Fruit fly (Drosophila melanogaster) whole organism, embryonic: Measurements from ENCODE around the gene Sec13.

Experiments used
- Abd-B ChIP-seq: fragments of 200-800 bp; sonication (Bioruptor generic); optimal IDR thresholded peaks from 2 replicates; lab custom pipeline; 2018; ENCODE audit warnings: missing biosample characterization, mild to moderate bottlenecking, missing genetic modification characterization, moderate library complexity
- Aef1 ChIP-seq: fragments of 200-800 bp; sonication (Bioruptor generic); IDR thresholded peaks from 3 replicates; pipeline ENCODE4 v1.3.6; 2022; ENCODE audit warnings: missing biosample characterization, missing genetic modification characterization
- Blimp-1 ChIP-seq: fragments of 200-800 bp; sonication (Bioruptor generic); optimal IDR thresholded peaks from 3 replicates; lab custom pipeline; 2018; ENCODE audit warnings: missing biosample characterization, missing genetic modification characterization, mild to moderate bottlenecking, moderate library complexity, missing genetic modification reagents
- CG10267 ChIP-seq: fragments of 200-800 bp; sonication (Bioruptor generic); optimal IDR thresholded peaks from 2 replicates; lab custom pipeline; 2018; ENCODE audit warnings: missing biosample characterization, mild to moderate bottlenecking, missing genetic modification characterization, moderate library complexity
- CG10366 ChIP-seq: fragments of 200-800 bp; sonication (Bioruptor generic); IDR thresholded peaks from 2 replicates; pipeline ENCODE4 v1.3.6; 2022; ENCODE audit warnings: missing biosample characterization, missing genetic modification characterization
- CG11456 ChIP-seq: fragments of 200-800 bp; sonication (Bioruptor generic); IDR thresholded peaks from 3 replicates; pipeline ENCODE4 v1.3.6; 2022; ENCODE audit warnings: missing biosample characterization, missing genetic modification characterization
- CG11695 ChIP-seq: fragments of 200-800 bp; sonication (Bioruptor generic); IDR thresholded peaks from 3 replicates; pipeline ENCODE4 v1.3.6; 2022; ENCODE audit warnings: missing biosample characterization, missing genetic modification characterization
- CG13296 ChIP-seq: fragments of 200-800 bp; sonication (Bioruptor generic); optimal IDR thresholded peaks from 3 replicates; lab custom pipeline; 2018; ENCODE audit warnings: missing biosample characterization, mild to moderate bottlenecking, missing genetic modification characterization
- CG1603 ChIP-seq: fragments of 200-800 bp; sonication (Bioruptor generic); optimal IDR thresholded peaks from 2 replicates; lab custom pipeline; 2019; ENCODE audit warnings: missing biosample characterization, mild to moderate bottlenecking, missing genetic modification characterization, moderate library complexity
- CG16779 ChIP-seq: fragments of 200-800 bp; sonication (Bioruptor generic); IDR thresholded peaks from 2 replicates; pipeline ENCODE4 v1.3.6; 2022; ENCODE audit warnings: missing biosample characterization, missing genetic modification characterization
- CG17186 ChIP-seq: fragments of 200-800 bp; sonication (Bioruptor generic); optimal IDR thresholded peaks from 3 replicates; lab custom pipeline; 2017; ENCODE audit warnings: missing biosample characterization, missing genetic modification reagents, missing genetic modification characterization
- CG2116 ChIP-seq: fragments of 200-800 bp; sonication (Bioruptor generic); optimal IDR thresholded peaks from 3 replicates; lab custom pipeline; 2018; ENCODE audit warnings: missing biosample characterization, mild to moderate bottlenecking, missing genetic modification characterization
- CG2889 ChIP-seq: fragments of 200-800 bp; sonication (Bioruptor generic); IDR thresholded peaks from 3 replicates; pipeline ENCODE4 v1.3.6; 2022; ENCODE audit warnings: missing biosample characterization, missing genetic modification characterization
- CG3281 ChIP-seq: fragments of 200-800 bp; sonication (Bioruptor generic); optimal IDR thresholded peaks from 3 replicates; lab custom pipeline; 2017; ENCODE audit warnings: missing biosample characterization, mild to moderate bottlenecking, missing genetic modification characterization
- CG34224 ChIP-seq: fragments of 200-800 bp; sonication (Bioruptor generic); IDR thresholded peaks from 3 replicates; pipeline ENCODE4 v1.3.6; 2022; ENCODE audit warnings: missing biosample characterization, missing genetic modification characterization; ENCODE audit not compliant: partially characterized antibody
- CG3995 ChIP-seq: fragments of 200-800 bp; sonication (Bioruptor generic); optimal IDR thresholded peaks from 3 replicates; lab custom pipeline; 2016; ENCODE audit warnings: missing biosample characterization, missing genetic modification characterization
- CG43689 ChIP-seq: fragments of 200-800 bp; sonication (Bioruptor generic); IDR thresholded peaks from 2 replicates; pipeline ENCODE4 v1.3.6; 2022; ENCODE audit warnings: missing biosample characterization, missing genetic modification characterization
- CG4617 ChIP-seq: fragments of 200-800 bp; sonication (Bioruptor generic); optimal IDR thresholded peaks from 3 replicates; lab custom pipeline; 2016; ENCODE audit warnings: missing biosample characterization, missing genetic modification characterization, borderline replicate concordance
- CG6813 ChIP-seq: fragments of 200-800 bp; sonication (Bioruptor generic); optimal IDR thresholded peaks from 2 replicates; lab custom pipeline; 2017; ENCODE audit warnings: missing biosample characterization, missing genetic modification characterization, mild to moderate bottlenecking, moderate library complexity, missing genetic modification reagents
- CG8388 ChIP-seq: fragments of 200-800 bp; sonication (Bioruptor generic); optimal IDR thresholded peaks from 2 replicates; lab custom pipeline; 2019; ENCODE audit warnings: missing biosample characterization, mild to moderate bottlenecking, missing genetic modification characterization, moderate library complexity
- CG8478 ChIP-seq: fragments of >200 bp; optimal IDR thresholded peaks from 2 replicates; lab custom pipeline; 2018
- CG8924 ChIP-seq: fragments of 200-800 bp; optimal IDR thresholded peaks from 3 replicates; lab custom pipeline; 2019; ENCODE audit warnings: missing biosample characterization, mild to moderate bottlenecking, missing genetic modification characterization, moderate library complexity
- Dll ChIP-seq: fragments of 200-800 bp; sonication (Bioruptor generic); IDR thresholded peaks from 4 replicates; pipeline ENCODE4 v1.3.6; 2022; ENCODE audit warnings: missing biosample characterization, missing genetic modification characterization; ENCODE audit not compliant: partially characterized antibody
- Ets65A ChIP-seq: fragments of 200-800 bp; sonication (Bioruptor generic); peaks from one replicate; lab custom pipeline; 2016; ENCODE audit warnings: missing biosample characterization, missing genetic modification characterization
- H15 ChIP-seq: fragments of 200-800 bp; sonication (Bioruptor generic); IDR thresholded peaks from 3 replicates; pipeline ENCODE4 v1.3.6; 2022; ENCODE audit warnings: missing biosample characterization, missing genetic modification characterization
- HLH54F ChIP-seq: fragments of 200-800 bp; sonication (Bioruptor generic); optimal IDR thresholded peaks from 3 replicates; lab custom pipeline; 2016; ENCODE audit warnings: missing biosample characterization, missing genetic modification characterization
- Hsf ChIP-seq: fragments of 200-800 bp; sonication (Bioruptor generic); optimal IDR thresholded peaks from 3 replicates; lab custom pipeline; 2016; ENCODE audit warnings: missing biosample characterization, missing genetic modification characterization
- Med ChIP-seq: fragments of 200-800 bp; sonication (Bioruptor generic); peaks from one replicate; lab custom pipeline; 2016; ENCODE audit warnings: missing biosample characterization, missing genetic modification characterization, mild to moderate bottlenecking, inconsistent platforms, moderate library complexity
- Oli ChIP-seq: fragments of 200-800 bp; sonication (Bioruptor generic); optimal IDR thresholded peaks from 2 replicates; lab custom pipeline; 2018; ENCODE audit warnings: missing biosample characterization, mild to moderate bottlenecking, missing genetic modification characterization, moderate library complexity
- Pdp1 ChIP-seq, 2 experiments: fragments of 200-800 bp; sonication (Bioruptor generic); optimal IDR thresholded peaks; 3 replicates each; lab custom pipeline; 2016; ENCODE audit warnings: missing biosample characterization in 2 of 2, missing genetic modification characterization in 2 of 2, mild to moderate bottlenecking in 1 of 2, moderate library complexity in 1 of 2
- Rfx ChIP-seq: fragments of 200-800 bp; sonication (Bioruptor generic); IDR thresholded peaks from 2 replicates; pipeline ENCODE4 v1.3.6; 2022; ENCODE audit warnings: missing biosample characterization, missing genetic modification characterization
- bcd ChIP-seq: fragments of 200-800 bp; sonication (Bioruptor generic); optimal IDR thresholded peaks from 2 replicates; lab custom pipeline; 2017; ENCODE audit warnings: missing biosample characterization, mild to moderate bottlenecking, missing genetic modification characterization
- bsh ChIP-seq, 2 experiments: fragments of 200-800 bp; sonication (Bioruptor generic); optimal IDR thresholded peaks; 2 replicates each; lab custom pipeline; 2017 to 2018; ENCODE audit warnings: mild to moderate bottlenecking in 2 of 2, missing biosample characterization in 2 of 2, missing genetic modification characterization in 2 of 2, moderate library complexity in 1 of 2
- chif ChIP-seq, 2 experiments: fragments of 200-800 bp; sonication (Bioruptor generic); optimal IDR thresholded peaks; 3 replicates each; lab custom pipeline; 2016; ENCODE audit warnings: missing biosample characterization in 2 of 2, missing genetic modification characterization in 2 of 2
- dati ChIP-seq: fragments of 200-800 bp; sonication (Bioruptor generic); IDR thresholded peaks from 2 replicates; pipeline ENCODE4 v1.3.6; 2022; ENCODE audit warnings: missing biosample characterization, missing genetic modification characterization
- fru ChIP-seq: fragments of >200 bp; optimal IDR thresholded peaks from 2 replicates; lab custom pipeline; 2017
- grn ChIP-seq: fragments of 200-800 bp; sonication (Bioruptor generic); optimal IDR thresholded peaks from 3 replicates; lab custom pipeline; 2017; ENCODE audit warnings: missing biosample characterization, missing genetic modification characterization
- hbn ChIP-seq: fragments of 200-800 bp; sonication (Bioruptor generic); IDR thresholded peaks from 2 replicates; pipeline ENCODE4 v1.3.6; 2022; ENCODE audit warnings: missing biosample characterization, missing genetic modification characterization; ENCODE audit not compliant: partially characterized antibody
- insv ChIP-seq, 2 experiments: fragments of 200-800 bp; sonication (Bioruptor generic); optimal IDR thresholded peaks; 3 replicates each; lab custom pipeline; 2016 to 2018; ENCODE audit warnings: missing biosample characterization in 2 of 2, missing genetic modification characterization in 2 of 2
- pita ChIP-seq: fragments of 200-800 bp; sonication (Bioruptor generic); optimal IDR thresholded peaks from 2 replicates; lab custom pipeline; 2017; ENCODE audit warnings: missing biosample characterization, mild to moderate bottlenecking, missing genetic modification characterization
- pnt ChIP-seq: fragments of 200-800 bp; sonication (Bioruptor generic); optimal IDR thresholded peaks from 3 replicates; lab custom pipeline; 2016; ENCODE audit warnings: missing biosample characterization, missing genetic modification characterization
- scrt ChIP-seq: fragments of 200-800 bp; sonication (Bioruptor generic); optimal IDR thresholded peaks from 2 replicates; lab custom pipeline; 2018; ENCODE audit warnings: missing biosample characterization, mild to moderate bottlenecking, missing genetic modification characterization, moderate library complexity
- sens ChIP-seq: fragments of 200-800 bp; sonication (Bioruptor generic); peaks from one replicate; lab custom pipeline; 2016; ENCODE audit warnings: missing biosample characterization, missing genetic modification characterization
- seq ChIP-seq: fragments of 200-800 bp; sonication (Bioruptor generic); IDR thresholded peaks from 2 replicates; pipeline ENCODE4 v1.3.6; 2022; ENCODE audit warnings: missing biosample characterization, missing genetic modification characterization
- so ChIP-seq: fragments of 200-800 bp; sonication (Bioruptor generic); IDR thresholded peaks from 3 replicates; pipeline ENCODE4 v1.3.6; 2022; ENCODE audit warnings: missing biosample characterization, missing genetic modification characterization

Gene Sec13

DNA sequence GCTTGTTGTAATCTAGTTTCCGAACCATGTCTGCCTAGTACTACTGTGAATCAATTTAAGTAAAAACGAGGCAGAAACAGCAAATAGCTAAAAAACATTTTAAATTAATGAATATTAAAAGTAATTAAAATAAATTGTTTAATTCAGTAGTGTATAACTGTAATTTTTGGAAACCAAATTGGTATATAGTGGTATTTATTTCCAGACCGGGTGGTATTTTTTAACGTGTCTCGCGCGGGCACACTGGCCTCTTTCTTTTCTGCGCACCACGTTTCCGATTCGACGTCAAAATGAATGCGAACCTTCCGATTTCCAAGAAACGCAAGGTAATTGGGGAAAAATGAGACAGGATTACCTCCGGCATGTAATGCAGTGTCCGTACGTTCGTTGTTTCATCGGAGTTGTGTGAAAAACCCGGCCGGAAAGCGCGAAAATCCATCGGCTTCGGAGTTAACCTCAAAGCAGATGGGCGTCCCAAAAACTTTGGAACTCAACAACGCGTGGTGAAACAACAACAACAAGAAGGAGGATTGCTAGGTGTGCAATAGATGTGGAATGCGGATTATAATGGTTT is 2.6 kb downstream of the Sec13 start, which contains the start of gene RpS3 (continued):
- TF ChIP-seq CG11456 (GFP tag; lab: Robert Waterston, UW), result no peak
- TF ChIP-seq scrt (GFP tag; lab: Kevin White, UChicago), result peak; percentile 27
- TF ChIP-seq CG43689, result no peak
- peak; percentile 12 for TF ChIP-seq CG1603 (tag; lab: Kevin White, UChicago)
- TF ChIP-seq seq (GFP tag; lab: Robert Waterston, UW), result no peak
- TF ChIP-seq CG4617 (GFP tag; lab: Kevin White, UChicago), result peak; percentile 30
- peak; percentile 22 for TF ChIP-seq CG13296 (GFP tag; lab: Kevin White, UChicago)
- TF ChIP-seq CG11695, result peak; percentile 45; the same call in 2 of the 3 replicates
- TF ChIP-seq pita (GFP tag; lab: Kevin White, UChicago), result peak; percentile 80
- peak; percentile 59 for TF ChIP-seq CG2116 (GFP tag; lab: Kevin White, UChicago)
- peak; percentile 9 for TF ChIP-seq bcd (GFP tag; lab: Kevin White, UChicago)
- no peak for TF ChIP-seq so
- TF ChIP-seq CG3995 (GFP tag; lab: Kevin White, UChicago), result peak; percentile 8
- TF ChIP-seq CG17186 (GFP tag; lab: Kevin White, UChicago), result peak; percentile 10
- TF ChIP-seq Dll (GFP tag; lab: Robert Waterston, UW), result 0 out of 4 replicates have a peak, but pooled peaks have one; percentile 29

DNA sequence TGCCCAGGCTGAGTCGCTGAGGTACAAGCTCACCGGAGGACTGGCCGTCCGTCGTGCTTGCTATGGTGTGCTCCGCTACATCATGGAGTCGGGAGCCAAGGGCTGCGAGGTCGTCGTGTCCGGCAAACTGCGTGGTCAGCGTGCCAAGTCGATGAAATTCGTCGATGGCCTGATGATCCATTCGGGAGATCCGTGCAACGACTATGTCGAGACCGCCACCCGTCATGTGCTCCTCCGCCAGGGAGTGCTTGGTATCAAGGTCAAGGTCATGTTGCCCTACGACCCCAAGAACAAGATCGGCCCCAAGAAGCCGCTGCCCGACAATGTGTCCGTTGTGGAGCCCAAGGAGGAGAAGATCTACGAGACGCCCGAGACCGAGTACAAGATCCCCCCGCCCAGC is 3.3 kb downstream of the Sec13 start:
- no peak for TF ChIP-seq Oli
- no peak for TF ChIP-seq insv (GFP tag; optimal IDR thresholded peaks at IDR 0.05; lab: Kevin White, UChicago)
- TF ChIP-seq CG8478 (lab: Kevin White, UChicago), result peak; percentile 7
- no peak for TF ChIP-seq HLH54F (GFP tag; lab: Kevin White, UChicago)
- TF ChIP-seq CG2889 (GFP tag; lab: Robert Waterston, UW), result no peak
- TF ChIP-seq Hsf (GFP tag; lab: Kevin White, UChicago), result no peak
- peak; percentile 71 for TF ChIP-seq Med (GFP tag; lab: Kevin White, UChicago)
- TF ChIP-seq hbn (GFP tag; lab: Robert Waterston, UW), result 0 out of 2 replicates have a peak, but pooled peaks have one; percentile 21
- peak; percentile 78 for TF ChIP-seq Ets65A (GFP tag; lab: Kevin White, UChicago)
- no peak for TF ChIP-seq Aef1 (GFP tag; lab: Robert Waterston, UW)
- no peak for TF ChIP-seq grn (GFP tag; lab: Kevin White, UChicago)

DNA sequence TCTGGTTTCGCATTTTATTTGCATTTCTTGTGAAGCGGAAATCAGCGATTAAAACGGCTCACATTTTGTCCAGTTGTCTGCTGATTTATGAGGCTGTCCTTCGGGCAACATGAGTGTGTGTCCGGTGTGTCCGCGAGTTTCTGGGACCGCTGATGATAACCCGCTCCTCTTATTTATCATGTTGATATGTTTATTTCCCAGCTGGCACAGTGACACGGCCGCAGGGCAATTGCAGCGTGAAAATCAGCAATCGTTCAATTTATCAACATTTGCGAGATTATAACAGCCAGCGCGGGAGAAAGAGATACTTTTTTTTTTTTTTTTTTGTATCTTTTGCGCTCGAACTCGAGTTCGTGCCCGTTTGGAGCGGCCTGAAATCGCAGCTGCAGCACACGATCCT is 4.3 kb downstream of the Sec13 start:
- TF ChIP-seq Ets65A (GFP tag; lab: Kevin White, UChicago), result peak; percentile 16
- TF ChIP-seq bsh (GFP tag; optimal IDR thresholded peaks at IDR 0.05; lab: Kevin White, UChicago), result no peak
- 0 out of 2 replicates have a peak, but pooled peaks have one; percentile 19 for TF ChIP-seq CG16779 (GFP tag; lab: Robert Waterston, UW)
- peak; percentile 46 for TF ChIP-seq sens (GFP tag; lab: Kevin White, UChicago)
- TF ChIP-seq CG10366, result no peak
- TF ChIP-seq CG8924, result no peak

DNA sequence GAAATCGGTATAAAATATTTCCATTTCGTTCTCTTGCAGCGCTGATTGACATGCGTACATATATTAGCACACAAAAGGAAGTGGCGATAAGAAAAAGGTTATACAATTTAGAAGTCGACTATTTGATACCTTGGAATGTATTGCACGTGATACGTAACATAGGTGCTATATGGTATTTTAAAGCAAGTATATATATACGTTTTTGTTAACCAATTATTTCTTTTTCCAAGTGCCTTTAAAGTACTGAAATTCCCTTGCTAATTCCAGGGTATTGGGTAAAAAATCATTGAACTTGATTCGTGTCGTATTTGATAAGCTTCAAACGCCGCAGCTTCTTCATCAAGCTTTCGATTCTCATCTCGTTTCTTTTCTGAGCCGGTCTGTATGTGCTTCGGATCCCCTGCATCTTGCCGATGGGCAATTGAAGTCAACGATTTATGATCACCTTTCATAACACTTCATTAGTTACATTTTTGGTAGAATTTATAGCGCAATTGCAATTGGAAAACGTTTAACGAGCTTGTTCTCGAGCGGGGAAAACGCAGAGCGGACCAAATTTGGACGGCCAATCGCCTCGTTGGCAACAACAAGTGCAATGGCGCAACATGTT is 7.5 kb downstream of the Sec13 start, which contains the start of gene CG4408:
CG4408 (minus strand) TSS at position 60 of the 610 bp plus-strand sequence.
- TF ChIP-seq Rfx (GFP tag; lab: Robert Waterston, UW) (peak; percentile 38; the same call in 1 of the 2 replicates), CG6813 (GFP tag; lab: Kevin White, UChicago) (peak; percentile 50), CG10366 (peak; percentile 36; the same call in 1 of the 2 replicates), dati (GFP tag; lab: Robert Waterston, UW) (no peak), pnt (GFP tag; lab: Kevin White, UChicago) (peak; percentile 33), Abd-B (GFP tag; lab: Kevin White, UChicago) (peak; percentile 30), CG10267 (tag; lab: Kevin White, UChicago) (peak; percentile 6), fru (lab: Kevin White, UChicago) (no peak), Blimp-1 (peak; percentile 46), CG3281 (GFP tag; lab: Kevin White, UChicago) (peak; percentile 48), CG34224 (no peak), chif (GFP tag; optimal IDR thresholded peaks at IDR 0.05; lab: Kevin White, UChicago) (peak in 1 of 2 experiments; percentile 27), Pdp1 (GFP tag; optimal IDR thresholded peaks at IDR 0.05; lab: Kevin White, UChicago) (peak in 1 of 2 experiments; percentile 36), H15 (GFP tag; lab: Robert Waterston, UW) (0 out of 3 replicates have a peak, but pooled peaks have one; percentile 34), CG8388 (GFP tag; lab: Kevin White, UChicago) (no peak)
